Worm (Caenorhabditis elegans): ENCODE measurements around the gene T07D4.5.
A peak's percentile ranks its signal among the peaks of the same experiment; 100 is the strongest.

T07D4.5 gene

DNA sequence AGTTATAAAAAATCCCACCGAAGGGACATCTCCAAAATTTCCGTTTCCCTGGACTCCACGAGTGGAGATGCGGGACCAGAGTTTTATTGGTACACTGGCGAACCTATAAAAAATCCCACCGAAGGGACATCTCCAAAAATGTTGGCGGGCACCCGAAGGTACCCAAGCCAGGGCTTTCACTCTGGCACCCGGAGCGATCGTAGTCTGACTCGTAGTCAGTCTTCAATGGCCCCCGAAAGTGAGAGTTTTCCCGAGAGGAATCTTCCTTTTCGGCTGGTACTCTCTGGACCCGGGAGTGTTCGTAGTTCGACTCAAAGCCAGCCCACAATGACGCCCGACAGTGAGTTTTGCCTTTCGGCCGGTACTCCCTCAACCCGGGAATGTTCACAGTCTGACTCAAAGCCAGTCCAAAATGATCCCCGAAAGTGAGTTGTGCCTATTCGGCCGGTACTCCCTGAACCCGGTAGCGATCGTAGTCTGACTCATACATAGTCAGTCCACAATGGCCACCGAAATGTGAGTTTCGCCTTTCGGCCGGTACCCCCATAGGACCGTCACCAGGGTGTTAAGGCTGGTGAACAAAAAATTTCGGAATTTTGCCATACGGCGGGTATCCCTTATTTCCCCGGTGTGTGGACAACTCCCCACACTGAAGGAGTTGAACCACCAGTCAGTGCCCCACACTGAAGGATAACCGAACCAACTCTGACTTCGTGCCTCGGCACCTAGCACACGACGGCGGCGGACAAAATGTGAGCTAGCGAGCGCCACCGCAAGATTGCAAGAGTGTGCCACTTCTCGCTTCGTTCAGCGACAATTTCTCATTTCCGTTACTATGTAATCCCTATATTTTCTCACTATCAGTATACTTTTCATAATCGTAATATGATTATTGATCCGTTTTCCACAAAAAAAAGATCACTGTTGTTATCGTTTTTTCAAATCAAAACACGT lies 6.8 kb downstream of the T07D4.5 start (continued):
- peak; percentile 53; the same call in 1 of the 2 replicates for TF ChIP-seq B0336.3 (GFP tag; IDR thresholded peaks at IDR 0.05)

ce11 chrII:8873842-8874241 lies 10.3 kb downstream of the T07D4.5 start, which contains the start of gene T07D4.2:
TSS of gene T07D4.2 (minus strand) at chrII:8873942.
- TF ChIP-seq dpff-1 (tag; optimal IDR thresholded peaks at IDR 0.05) = no peak
- no peak for TF ChIP-seq pbrm-1 (GFP tag; IDR thresholded peaks at IDR 0.05)
- no peak for TF ChIP-seq nfyb-1 (GFP tag; IDR thresholded peaks at IDR 0.05)
- TF ChIP-seq lin-54 (GFP tag; optimal IDR thresholded peaks at IDR 0.05) = no peak
- no peak for TF ChIP-seq nhr-90 (tag; optimal IDR thresholded peaks at IDR 0.05)
- TF ChIP-seq ztf-3 (GFP tag; optimal IDR thresholded peaks at IDR 0.05) = no peak
- TF ChIP-seq B0019.2 (GFP tag; conservative IDR thresholded peaks at IDR 0.05) = no peak

DNA sequence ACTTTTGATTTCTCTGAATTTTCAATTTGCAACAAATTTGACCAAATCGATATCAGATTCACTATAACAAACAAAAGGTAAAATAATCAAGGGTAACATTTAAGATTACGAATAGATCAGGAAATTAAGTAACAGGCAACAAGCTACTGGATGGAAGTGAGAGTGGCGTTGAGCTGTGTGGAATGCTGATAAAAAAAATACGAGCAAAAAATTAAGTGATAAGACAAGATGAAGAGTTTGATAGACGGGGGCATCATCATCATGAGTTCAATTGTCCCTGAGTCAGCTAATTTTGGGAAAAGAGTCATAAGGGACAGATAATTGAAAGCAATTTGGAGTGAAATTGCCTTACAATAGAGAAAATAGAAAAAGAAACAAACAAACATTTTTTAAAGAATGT lies 17.3 kb downstream of the T07D4.5 start:
- no peak for TF ChIP-seq nfya-1 (tag; optimal IDR thresholded peaks at IDR 0.05; ENCODE audit: borderline replicate concordance, insufficient read depth)
- peak; percentile 78 for TF ChIP-seq nhr-80 (tag; optimal IDR thresholded peaks at IDR 0.05)
- no peak for TF ChIP-seq C17E4.6 (GFP tag; IDR thresholded peaks at IDR 0.05)

DNA sequence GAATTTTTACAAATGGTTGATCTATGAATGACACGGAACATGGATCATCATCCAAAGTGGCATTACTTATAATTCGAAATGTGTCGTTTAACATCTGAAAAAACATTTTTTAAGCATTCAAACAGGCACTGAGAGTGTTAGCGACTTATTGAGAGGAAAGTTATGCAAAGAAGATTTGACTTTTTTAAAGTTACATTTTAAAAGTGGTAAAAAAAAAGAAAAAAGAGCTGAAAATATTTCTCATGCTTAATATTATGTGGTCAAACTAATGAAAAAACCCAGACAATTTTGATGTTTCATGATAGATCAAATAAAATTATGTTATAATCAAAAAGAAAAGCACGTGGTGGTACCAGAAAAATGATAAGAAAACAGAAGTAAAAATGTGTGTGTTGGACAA lies 19.1 kb downstream of the T07D4.5 start, which contains the start of gene npr-20:
TSS of gene npr-20 (minus strand) at position 101 of the 400 bp plus-strand sequence.
- TF ChIP-seq fkh-3 (tag; optimal IDR thresholded peaks at IDR 0.05) (no peak), hmg-20 (GFP tag; IDR thresholded peaks at IDR 0.05) (no peak), ceh-58 (GFP tag; IDR thresholded peaks at IDR 0.05) (no peak), gei-17 (GFP tag; optimal IDR thresholded peaks at IDR 0.05) (no peak), nfya-2 (GFP tag; IDR thresholded peaks at IDR 0.05) (no peak), snpc-4 (GFP tag; optimal IDR thresholded peaks at IDR 0.05) (no peak), snpc-4 (tag; optimal IDR thresholded peaks at IDR 0.05) (no peak), nfyb-1 (GFP tag; IDR thresholded peaks at IDR 0.05) (no peak), nhr-80 (tag; optimal IDR thresholded peaks at IDR 0.05) (no peak), atf-7 (tag; optimal IDR thresholded peaks at IDR 0.05) (no peak), mcd-1 (GFP tag; IDR thresholded peaks at IDR 0.05) (no peak), attf-6 (GFP tag; IDR thresholded peaks at IDR 0.05) (no peak), somi-1 (GFP tag; optimal IDR thresholded peaks at IDR 0.05) (no peak), athp-1 (tag; optimal IDR thresholded peaks at IDR 0.05) (no peak), ets-4 (GFP tag; optimal IDR thresholded peaks at IDR 0.05) (no peak), Y56A3A.18 (GFP tag; IDR thresholded peaks at IDR 0.05) (no peak)

DNA sequence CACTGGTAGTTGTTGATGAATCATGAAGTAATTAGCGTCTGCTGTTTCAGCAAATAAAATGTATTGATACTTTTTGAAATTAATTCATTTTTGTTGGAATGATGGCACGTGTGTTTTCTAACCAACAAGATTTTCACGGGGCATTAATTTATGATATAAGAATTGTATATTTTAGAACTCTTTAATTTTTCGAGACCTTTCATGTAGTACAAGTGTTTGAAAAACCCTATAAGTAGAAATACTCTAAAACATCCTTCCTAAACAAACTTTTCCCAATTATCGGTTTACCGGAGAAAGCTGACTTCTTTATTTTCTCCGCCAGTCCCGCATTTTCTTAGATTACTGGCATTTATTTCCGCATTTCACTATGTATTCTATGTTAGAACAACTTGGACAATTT lies 24.5 kb downstream of the T07D4.5 start, which contains the start of gene snb-6:
TSS of gene snb-6 (minus strand) at position 101 of the 400 bp plus-strand sequence.
- TF ChIP-seq pha-4 (tag; optimal IDR thresholded peaks at IDR 0.05) (no peak), hmg-20 (GFP tag; IDR thresholded peaks at IDR 0.05) (no peak)

ce11 chrII:8857074-8857473 lies 27.1 kb downstream of the T07D4.5 start:
- TF ChIP-seq let-526 (GFP tag; IDR thresholded peaks at IDR 0.05) = no peak
- no peak for TF ChIP-seq nfya-2 (GFP tag; IDR thresholded peaks at IDR 0.05)
- TF ChIP-seq mcd-1 (GFP tag; IDR thresholded peaks at IDR 0.05) = no peak
- TF ChIP-seq nhr-90 (tag; optimal IDR thresholded peaks at IDR 0.05) = no peak
- TF ChIP-seq aptf-2 (GFP tag; conservative IDR thresholded peaks at IDR 0.05) = no peak
- no peak for TF ChIP-seq die-1 (tag; optimal IDR thresholded peaks at IDR 0.05)
- TF ChIP-seq nhr-27 (tag; optimal IDR thresholded peaks at IDR 0.05) = no peak
- TF ChIP-seq unc-130 (GFP tag; optimal IDR thresholded peaks at IDR 0.05) = no peak

All from whole organism, young adult.